Fruit fly (Drosophila melanogaster): ENCODE data around the gene GstD2.

- TF ChIP-seq Pif1B (GFP tag; optimal IDR thresholded peaks at IDR 0.05), result peak; percentile 97
- no peak for TF ChIP-seq CG4496 (GFP tag; IDR thresholded peaks at IDR 0.05)
- peak; percentile 97 for TF ChIP-seq CG15710 (tag; optimal IDR thresholded peaks at IDR 0.05)
- peak; percentile 93 for TF ChIP-seq CG32121 (GFP tag; IDR thresholded peaks at IDR 0.05)
- peak; percentile 96 for TF ChIP-seq Ets98B (GFP tag; IDR thresholded peaks at IDR 0.05)
- peak; percentile 98 for TF ChIP-seq CG9948 (tag; optimal IDR thresholded peaks at IDR 0.05)
Observed at dm6 chr3R:12402935-12403334, 31.2 kb downstream of the GstD2 start.
